Worm (Caenorhabditis elegans): ENCODE data around the gene Y102A5C.2.

DNA sequence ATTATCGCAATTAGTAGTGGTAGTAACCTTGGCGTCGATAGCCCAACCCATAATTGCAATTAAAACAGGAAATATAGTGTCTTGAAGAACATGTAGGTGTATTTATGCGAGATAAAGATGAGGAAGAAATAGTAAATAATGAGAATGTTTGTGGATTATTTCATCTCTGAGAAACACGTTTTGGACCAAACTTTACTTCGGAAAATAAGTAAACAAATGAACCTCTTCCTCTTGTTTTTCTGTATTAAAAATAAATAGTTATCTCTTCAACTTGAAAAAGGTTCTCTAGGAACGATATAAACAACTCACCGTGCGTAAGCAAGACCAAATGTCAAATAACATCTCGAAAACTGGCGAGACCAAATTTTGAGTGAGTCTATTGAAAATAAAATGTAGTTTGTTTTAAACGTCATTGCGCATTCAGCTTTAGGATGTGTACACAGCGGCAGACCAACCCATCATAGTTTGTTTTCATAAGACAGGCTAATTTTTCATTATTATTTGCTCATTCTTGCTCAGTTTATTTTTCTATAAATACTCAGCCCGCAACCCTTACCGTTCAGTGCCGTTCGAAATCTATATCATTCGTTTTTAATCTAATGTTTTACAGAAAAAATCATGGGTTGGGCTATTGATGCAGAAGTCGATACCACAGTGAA is 36.1 kb upstream of the Y102A5C.2 start, which contains the start of the genes F09C6.11 and F09C6.12:
- no peak for TF ChIP-seq him-1 (tag; optimal IDR thresholded peaks at IDR 0.05)
- TF ChIP-seq W03F9.2 (tag; optimal IDR thresholded peaks at IDR 0.05), result no peak
- TF ChIP-seq dao-5 (tag; optimal IDR thresholded peaks at IDR 0.05), result no peak

Data from whole organism, L4/young adult.